Worm (Caenorhabditis elegans): ENCODE data around the gene H20E11.3.

H20E11.3 gene

ce11 chrIV:6824622-6825021 is at the start of gene H20E11.3:
Gene H20E11.3 (plus strand): TSS chrIV:6824816.
- TF ChIP-seq snpc-4 (tag; optimal IDR thresholded peaks at IDR 0.05) (no peak), hlh-4 (tag; optimal IDR thresholded peaks at IDR 0.05) (no peak), zip-4 (GFP tag; optimal IDR thresholded peaks at IDR 0.05) (no peak), unc-86 (tag; optimal IDR thresholded peaks at IDR 0.05) (no peak), pag-3 (tag; optimal IDR thresholded peaks at IDR 0.05; ENCODE audit: borderline replicate concordance, insufficient read depth) (no peak), alr-1 (tag; optimal IDR thresholded peaks at IDR 0.05; ENCODE audit: borderline replicate concordance) (no peak), ces-1 (GFP tag; optimal IDR thresholded peaks at IDR 0.05) (no peak), ceh-63 (GFP tag; optimal IDR thresholded peaks at IDR 0.05) (no peak), skn-1 (tag; optimal IDR thresholded peaks at IDR 0.05) (no peak), blmp-1 (tag; optimal IDR thresholded peaks at IDR 0.05) (no peak), irx-1 (tag; optimal IDR thresholded peaks at IDR 0.05) (no peak), nhr-19 (GFP tag; conservative IDR thresholded peaks at IDR 0.05) (no peak), C34B4.2 (tag; optimal IDR thresholded peaks at IDR 0.05) (no peak), nhr-12 (tag; optimal IDR thresholded peaks at IDR 0.05) (no peak), mab-9 (GFP tag; IDR thresholded peaks at IDR 0.05) (no peak), elt-3 (tag; optimal IDR thresholded peaks at IDR 0.05) (no peak), mep-1 (tag; optimal IDR thresholded peaks at IDR 0.05) (no peak), ceh-82 (tag; optimal IDR thresholded peaks at IDR 0.05) (no peak), ceh-8 (GFP tag; optimal IDR thresholded peaks at IDR 0.05) (no peak)

ce11 chrIV:6777156-6777555 is 47.5 kb upstream of the H20E11.3 start:
- TF ChIP-seq efl-1 (optimal IDR thresholded peaks at IDR 0.05) (peak in 1 of 2 experiments; percentile 5), efl-1 (GFP tag; optimal IDR thresholded peaks at IDR 0.05 in 1 of 2) (peak in 1 of 2 experiments; percentile 83), irx-1 (tag; optimal IDR thresholded peaks at IDR 0.05) (no peak), lin-14 (GFP tag; optimal IDR thresholded peaks at IDR 0.05) (peak; percentile 1)

ce11 chrIV:6785151-6785550 is 39.5 kb upstream of the H20E11.3 start, which contains the start of gene dyci-1:
Gene dyci-1 (minus strand): TSS chrIV:6785272.
- peak; percentile 3 for TF ChIP-seq blmp-1 (tag; optimal IDR thresholded peaks at IDR 0.05)
- peak; percentile 45 for TF ChIP-seq rnt-1 (tag; optimal IDR thresholded peaks at IDR 0.05)
- TF ChIP-seq lsy-2 (tag; optimal IDR thresholded peaks at IDR 0.05) = peak in 1 of 2 experiments; percentile 49
- TF ChIP-seq zag-1 (tag; optimal IDR thresholded peaks at IDR 0.05) = no peak
- TF ChIP-seq dpl-1 (GFP tag; optimal IDR thresholded peaks at IDR 0.05) = peak in 2 of 3 experiments; percentile 19 to 23
- no peak for TF ChIP-seq efl-3 (GFP tag; optimal IDR thresholded peaks at IDR 0.05)
- no peak for TF ChIP-seq egl-13 (tag; optimal IDR thresholded peaks at IDR 0.05)
- peak; percentile 5 for TF ChIP-seq tbx-2 (tag; optimal IDR thresholded peaks at IDR 0.05)
- TF ChIP-seq lin-35 (GFP tag; optimal IDR thresholded peaks at IDR 0.05) = peak; percentile 9 to 31
- peak; percentile 0 for TF ChIP-seq lin-13 (GFP tag; optimal IDR thresholded peaks at IDR 0.05)
- TF ChIP-seq nhr-20 (tag; optimal IDR thresholded peaks at IDR 0.05) = peak; percentile 46
- peak; percentile 52 for TF ChIP-seq snu-23 (GFP tag; optimal IDR thresholded peaks at IDR 0.05)
- TF ChIP-seq nhr-77 (tag; optimal IDR thresholded peaks at IDR 0.05) = peak; percentile 74
- TF ChIP-seq tlp-1 (tag; optimal IDR thresholded peaks at IDR 0.05) = no peak
- TF ChIP-seq pax-3 (tag; optimal IDR thresholded peaks at IDR 0.05) = no peak
- peak in 1 of 6 experiments; percentile 27 for TF ChIP-seq elt-3 (tag; optimal IDR thresholded peaks at IDR 0.05)
- peak; percentile 29 for TF ChIP-seq nhr-237 (tag; optimal IDR thresholded peaks at IDR 0.05)
- TF ChIP-seq efl-1 (optimal IDR thresholded peaks at IDR 0.05) = peak; percentile 14 to 34
- TF ChIP-seq efl-1 (GFP tag; optimal IDR thresholded peaks at IDR 0.05 in 1 of 2) = peak in 1 of 2 experiments; percentile 41
- no peak for TF ChIP-seq lir-3 (tag; optimal IDR thresholded peaks at IDR 0.05; ENCODE audit: poor library complexity)
- peak; percentile 17 for TF ChIP-seq nhr-71 (tag; optimal IDR thresholded peaks at IDR 0.05)
- peak in 1 of 2 experiments; percentile 15 for TF ChIP-seq egl-27 (tag; optimal IDR thresholded peaks at IDR 0.05)
- TF ChIP-seq swsn-7 (tag; optimal IDR thresholded peaks at IDR 0.05) = peak; percentile 14
- TF ChIP-seq lin-14 (GFP tag; optimal IDR thresholded peaks at IDR 0.05) = peak; percentile 72

Measured in whole organism, L1 larva.